Worm (Caenorhabditis elegans) whole organism, young adult: Measurements from ENCODE around the gene F27C8.2.
"Not testable (repeated sequence)": the region's sequence is repeated elsewhere in the genome, so short reads cannot be mapped to it uniquely, and the experiment has no call there.

Source experiments
- B0035.1 ChIP-seq: sonication (generic microtip); optimal IDR thresholded peaks from 2 replicates; lab custom pipeline; 2016; ENCODE audit warnings: missing genetic modification characterization, mild to moderate bottlenecking, missing compliant biosample characterization, missing genotype, missing genetic modification reagents
- C06A6.2 ChIP-seq: fragments of 200-800 bp; sonication (Bioruptor generic); conservative IDR thresholded peaks from 2 replicates; pipeline ENCODE4 v1.3.6; 2022; ENCODE audit warnings: missing genetic modification characterization, missing compliant biosample characterization
- F22D6.2 ChIP-seq: sonication (generic microtip); optimal IDR thresholded peaks from 2 replicates; lab custom pipeline; 2016; ENCODE audit warnings: mild to moderate bottlenecking, missing genetic modification characterization, missing compliant biosample characterization
- F23B12.7 ChIP-seq: sonication (generic microtip); optimal IDR thresholded peaks from 2 replicates; lab custom pipeline; 2017; ENCODE audit warnings: missing genetic modification characterization, mild to moderate bottlenecking, missing compliant biosample characterization, antibody characterized with exemption, moderate library complexity; ENCODE audit not compliant: insufficient read depth
- F52B5.7 ChIP-seq: sonication (generic microtip); optimal IDR thresholded peaks from 2 replicates; lab custom pipeline; 2016; ENCODE audit warnings: mild to moderate bottlenecking, missing genetic modification characterization, missing compliant biosample characterization
- F57A8.1 ChIP-seq: fragments of 200-800 bp; sonication (Bioruptor generic); optimal IDR thresholded peaks from 2 replicates; lab custom pipeline; 2018; ENCODE audit warnings: mild to moderate bottlenecking, missing genetic modification characterization, moderate library complexity, missing compliant biosample characterization
- T26A5.8 ChIP-seq: sonication (generic microtip); optimal IDR thresholded peaks from 2 replicates; lab custom pipeline; 2016; ENCODE audit warnings: missing genetic modification characterization, missing compliant biosample characterization
- Y53F4B.3 ChIP-seq: fragments of 200-800 bp; sonication (Bioruptor generic); IDR thresholded peaks from 2 replicates; pipeline ENCODE4 v1.3.6; 2022; ENCODE audit warnings: missing genetic modification reagents, missing genetic modification characterization, missing compliant biosample characterization
- Y56A3A.18 ChIP-seq: fragments of 200-800 bp; sonication (Bioruptor generic); IDR thresholded peaks from 2 replicates; pipeline ENCODE4 v1.3.6; 2022; ENCODE audit warnings: missing genetic modification reagents, missing genetic modification characterization, missing compliant biosample characterization
- ZK185.1 ChIP-seq: sonication (generic microtip); optimal IDR thresholded peaks from 2 replicates; lab custom pipeline; 2016; ENCODE audit warnings: mild to moderate bottlenecking, missing genetic modification characterization, missing compliant biosample characterization; ENCODE audit not compliant: poor library complexity, severe bottlenecking
- aptf-2 ChIP-seq: fragments of 200-800 bp; sonication (Bioruptor generic); conservative IDR thresholded peaks from 2 replicates; pipeline ENCODE4 v1.3.6; 2022; ENCODE audit warnings: missing genetic modification reagents, missing genetic modification characterization, missing compliant biosample characterization
- atf-7 ChIP-seq: sonication (generic microtip); optimal IDR thresholded peaks from 2 replicates; lab custom pipeline; 2017; ENCODE audit warnings: mild to moderate bottlenecking, missing genetic modification characterization, missing compliant biosample characterization
- attf-5 ChIP-seq: fragments of 200-800 bp; sonication (Bioruptor generic); optimal IDR thresholded peaks from 2 replicates; lab custom pipeline; 2018; ENCODE audit warnings: mild to moderate bottlenecking, missing genetic modification characterization, missing compliant biosample characterization
- ceh-27 ChIP-seq: fragments of 200-800 bp; sonication (Bioruptor generic); optimal IDR thresholded peaks from 2 replicates; lab custom pipeline; 2018; ENCODE audit warnings: mild to moderate bottlenecking, missing genetic modification characterization, moderate library complexity, missing compliant biosample characterization
- ceh-79 ChIP-seq: sonication (generic microtip); optimal IDR thresholded peaks from 2 replicates; lab custom pipeline; 2017; ENCODE audit warnings: mild to moderate bottlenecking, missing genetic modification characterization, missing compliant biosample characterization
- egl-44 ChIP-seq: fragments of 200-800 bp; sonication (Bioruptor generic); IDR thresholded peaks from 2 replicates; pipeline ENCODE4 v1.3.6; 2022; ENCODE audit warnings: missing genetic modification reagents, missing genetic modification characterization, missing compliant biosample characterization
- egrh-3 ChIP-seq: fragments of 200-800 bp; sonication (Bioruptor generic); IDR thresholded peaks from 2 replicates; pipeline ENCODE4 v1.3.6; 2022; ENCODE audit warnings: missing genetic modification reagents, missing genetic modification characterization, missing compliant biosample characterization
- ets-4 ChIP-seq: fragments of 200-800 bp; sonication (Bioruptor generic); optimal IDR thresholded peaks from 2 replicates; lab custom pipeline; 2018; ENCODE audit warnings: mild to moderate bottlenecking, missing genetic modification characterization, missing compliant biosample characterization
- hrde-1 ChIP-seq: sonication (generic microtip); optimal IDR thresholded peaks from 2 replicates; lab custom pipeline; 2016; ENCODE audit warnings: missing genetic modification characterization, mild to moderate bottlenecking, missing compliant biosample characterization, moderate library complexity, missing genotype, missing genetic modification reagents, borderline replicate concordance
- lin-26 ChIP-seq: fragments of 200-800 bp; sonication (Bioruptor generic); IDR thresholded peaks from 2 replicates; pipeline ENCODE4 v1.3.6; 2022; ENCODE audit warnings: missing genetic modification reagents, missing genetic modification characterization, missing compliant biosample characterization
- lin-40 ChIP-seq: sonication (generic microtip); optimal IDR thresholded peaks from 2 replicates; lab custom pipeline; 2016; ENCODE audit warnings: missing genetic modification characterization, mild to moderate bottlenecking, missing compliant biosample characterization, missing genotype, missing genetic modification reagents
- mel-28 ChIP-seq: sonication (generic microtip); optimal IDR thresholded peaks from 2 replicates; lab custom pipeline; 2016; ENCODE audit warnings: borderline replicate concordance, mild to moderate bottlenecking, missing genetic modification characterization, missing compliant biosample characterization
- nfyb-1 ChIP-seq: fragments of 200-800 bp; sonication (Bioruptor generic); IDR thresholded peaks from 2 replicates; pipeline ENCODE4 v1.3.6; 2022; ENCODE audit warnings: missing genetic modification reagents, missing genetic modification characterization, missing compliant biosample characterization
- nhr-120 ChIP-seq: fragments of 200-800 bp; sonication (Bioruptor generic); IDR thresholded peaks from 2 replicates; pipeline ENCODE4 v1.3.6; 2022; ENCODE audit warnings: missing genetic modification characterization, missing compliant biosample characterization
- nhr-80 ChIP-seq: sonication (generic microtip); optimal IDR thresholded peaks from 2 replicates; lab custom pipeline; 2016; ENCODE audit warnings: missing genetic modification characterization, missing compliant biosample characterization
- nhr-90 ChIP-seq: sonication (generic microtip); optimal IDR thresholded peaks from 2 replicates; lab custom pipeline; 2016; ENCODE audit warnings: missing genotype, mild to moderate bottlenecking, missing genetic modification characterization, missing compliant biosample characterization
- pha-4 ChIP-seq: fragments of 150-350 bp; sonication (generic microtip); optimal IDR thresholded peaks from 2 replicates; lab custom pipeline; 2014; ENCODE audit warnings: missing biosample characterization, missing genetic modification reagents, missing genetic modification characterization
- repo-1 ChIP-seq: sonication (generic microtip); optimal IDR thresholded peaks from 2 replicates; lab custom pipeline; 2017; ENCODE audit warnings: mild to moderate bottlenecking, missing genetic modification characterization, missing compliant biosample characterization
- sptf-2 ChIP-seq: fragments of 200-800 bp; sonication (Bioruptor generic); optimal IDR thresholded peaks from 2 replicates; lab custom pipeline; 2018; ENCODE audit warnings: mild to moderate bottlenecking, missing genetic modification characterization, missing compliant biosample characterization
- unc-130 ChIP-seq: sonication (generic microtip); optimal IDR thresholded peaks from 2 replicates; lab custom pipeline; 2016; ENCODE audit warnings: missing genetic modification reagents, missing genetic modification characterization, missing compliant biosample characterization
- unc-62 ChIP-seq: fragments of 150-350 bp; optimal IDR thresholded peaks from 2 replicates; lab custom pipeline; 2014; ENCODE audit warnings: missing biosample characterization, missing genetic modification reagents, missing genetic modification characterization
- zfh-2 ChIP-seq: fragments of 200-800 bp; sonication (Bioruptor generic); conservative IDR thresholded peaks from 2 replicates; pipeline ENCODE4 v1.3.6; 2022; ENCODE audit warnings: missing genetic modification reagents, missing genetic modification characterization, missing compliant biosample characterization
- zim-3 ChIP-seq: sonication (generic microtip); optimal IDR thresholded peaks from 2 replicates; lab custom pipeline; 2017; ENCODE audit warnings: mild to moderate bottlenecking, missing genetic modification characterization, moderate library complexity, missing compliant biosample characterization
- ztf-18 ChIP-seq: sonication (generic microtip); optimal IDR thresholded peaks from 2 replicates; lab custom pipeline; 2016; ENCODE audit warnings: missing genotype, mild to moderate bottlenecking, missing genetic modification characterization, missing compliant biosample characterization
- ztf-22 ChIP-seq: fragments of 200-800 bp; sonication (Bioruptor generic); optimal IDR thresholded peaks from 2 replicates; lab custom pipeline; 2018; ENCODE audit warnings: mild to moderate bottlenecking, missing genetic modification characterization, moderate library complexity, missing compliant biosample characterization
- ztf-25 ChIP-seq: fragments of 200-800 bp; sonication (Bioruptor generic); IDR thresholded peaks from 2 replicates; pipeline ENCODE4 v1.3.6; 2022; ENCODE audit warnings: missing genetic modification reagents, missing genetic modification characterization, missing compliant biosample characterization
- ztf-26 ChIP-seq: sonication (generic microtip); optimal IDR thresholded peaks from 2 replicates; lab custom pipeline; 2017; ENCODE audit warnings: missing genetic modification characterization, missing compliant biosample characterization
- ztf-28 ChIP-seq: fragments of 200-800 bp; sonication (Bioruptor generic); IDR thresholded peaks from 2 replicates; pipeline ENCODE4 v1.3.6; 2022; ENCODE audit warnings: missing genetic modification reagents, missing genetic modification characterization, missing compliant biosample characterization

F27C8.2 gene

ce11 chrIV:9595779-9596406, at the start of gene F27C8.2, which contains the start of gene F27C8.3:
F27C8.2 (plus strand) TSS chrIV:9596356.
F27C8.3 (minus strand) TSS chrIV:9595879.
- TF ChIP-seq C06A6.2 (GFP tag; lab: Robert Waterston, UW); B0035.1 (tag; lab: Kevin White, UChicago); ceh-27 (GFP tag; lab: Kevin White, UChicago): not testable (repeated sequence)

- no peak for TF ChIP-seq F23B12.7 (tag; lab: Kevin White, UChicago)
- no peak for TF ChIP-seq mel-28 (tag; lab: Kevin White, UChicago)
- no peak for TF ChIP-seq ztf-25
- no peak for TF ChIP-seq F57A8.1 (GFP tag; lab: Kevin White, UChicago)
- no peak for TF ChIP-seq unc-130 (GFP tag; lab: Kevin White, UChicago)
- no peak for TF ChIP-seq pha-4 (tag; lab: Kevin White, UChicago)
- no peak for TF ChIP-seq Y53F4B.3 (GFP tag; lab: Robert Waterston, UW)
- no peak for TF ChIP-seq aptf-2 (GFP tag; lab: Robert Waterston, UW)
- no peak for TF ChIP-seq ztf-22 (GFP tag; lab: Kevin White, UChicago)
- no peak for TF ChIP-seq ceh-79 (tag; lab: Kevin White, UChicago)
These were observed 33.1 kb upstream of the F27C8.2 start, which contains the start of gene col-122 for ce11 chrIV:9563079-9563478. col-122 (plus strand) TSS chrIV:9563379.

- TF ChIP-seq lin-26 (peak; percentile 81), F22D6.2 (tag; lab: Kevin White, UChicago) (peak; percentile 24), zfh-2 (GFP tag; lab: Robert Waterston, UW) (peak; percentile 94), nfyb-1 (GFP tag; lab: Robert Waterston, UW) (0 out of 2 replicates have a peak, but pooled peaks have one; percentile 24), nhr-120 (0 out of 2 replicates have a peak, but pooled peaks have one; percentile 69), repo-1 (tag; lab: Kevin White, UChicago) (peak; percentile 10), unc-62 (no peak), ztf-28 (GFP tag; lab: Robert Waterston, UW) (peak; percentile 32; the same call in 1 of the 2 replicates), sptf-2 (GFP tag; lab: Kevin White, UChicago) (peak; percentile 14), ztf-26 (tag; lab: Kevin White, UChicago) (peak; percentile 89), nhr-90 (tag; lab: Kevin White, UChicago) (peak; percentile 18), zim-3 (tag; lab: Kevin White, UChicago) (no peak), lin-40 (tag; lab: Kevin White, UChicago) (peak; percentile 54), ceh-79 (tag; lab: Kevin White, UChicago) (peak; percentile 83), attf-5 (GFP tag; lab: Kevin White, UChicago) (no peak), unc-130 (GFP tag; lab: Kevin White, UChicago) (no peak), ZK185.1 (tag; lab: Kevin White, UChicago) (no peak), F52B5.7 (peak; percentile 0), egl-44 (GFP tag; lab: Robert Waterston, UW) (0 out of 2 replicates have a peak, but pooled peaks have one; percentile 39), ztf-18 (tag; lab: Kevin White, UChicago) (peak; percentile 22), egrh-3 (GFP tag; lab: Robert Waterston, UW) (peak; percentile 90), nhr-80 (tag; lab: Kevin White, UChicago) (no peak), hrde-1 (tag; lab: Kevin White, UChicago) (no peak), atf-7 (tag; lab: Kevin White, UChicago) (peak; percentile 26), T26A5.8 (tag; lab: Kevin White, UChicago) (peak; percentile 10), ets-4 (GFP tag; lab: Kevin White, UChicago) (peak; percentile 10), Y56A3A.18 (GFP tag; lab: Robert Waterston, UW) (no peak)
These were observed 32.4 kb upstream of the F27C8.2 start for ce11 chrIV:9563529-9564376.
